ENCODE assay signal across 5 worm cellular contexts in the genomic region with DNA sequence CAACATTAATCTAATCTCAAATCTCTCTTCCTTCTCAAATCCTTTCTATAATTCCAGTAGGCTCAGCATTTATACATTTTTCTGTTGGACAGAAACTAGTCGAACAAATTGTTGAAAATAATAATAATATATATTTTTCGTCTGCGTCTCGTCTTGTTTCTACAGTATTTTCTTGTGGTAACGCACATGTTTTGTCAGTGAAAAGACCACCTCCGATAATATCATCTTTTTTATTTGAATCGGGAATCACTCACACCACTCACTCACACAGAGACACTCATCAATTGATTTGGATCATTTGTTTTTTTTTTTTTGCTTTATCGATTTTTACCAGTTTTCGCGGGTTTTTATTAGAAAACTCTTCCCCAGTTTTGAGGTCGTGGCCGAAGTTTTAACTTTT.
A peak's percentile ranks its signal among the peaks of the same experiment; 100 is the strongest.
TF ChIP-seq lines count a peak whose summit lies in the region.

No protein-coding gene starts in this region.

TF ChIP-seq in whole organism, L1 larva, 84 proteins besides CTCF, POLR2A, EP300 and RAD21:
- TF ChIP-seq skn-1 (tag; optimal IDR thresholded peaks at IDR 0.05; lab: Kevin White, UChicago) (peak; percentile 44), mep-1 (tag; optimal IDR thresholded peaks at IDR 0.05; lab: Kevin White, UChicago) (peak; percentile 40), elt-3 (tag; optimal IDR thresholded peaks at IDR 0.05; lab: Kevin White, UChicago) (peak in 1 of 6 experiments; percentile 31), unc-30 (tag; optimal IDR thresholded peaks at IDR 0.05; lab: Kevin White, UChicago) (no peak), snu-23 (GFP tag; optimal IDR thresholded peaks at IDR 0.05; lab: Kevin White, UChicago) (peak; percentile 18), lin-14 (GFP tag; optimal IDR thresholded peaks at IDR 0.05; lab: Kevin White, UChicago) (peak; percentile 52), grh-1 (GFP tag; IDR thresholded peaks at IDR 0.05; lab: Robert Waterston, UW) (no peak), blmp-1 (tag; optimal IDR thresholded peaks at IDR 0.05; lab: Kevin White, UChicago) (peak; percentile 55), lin-35 (GFP tag; optimal IDR thresholded peaks at IDR 0.05; lab: Kevin White, UChicago) (peak in 1 of 2 experiments; percentile 6), nhr-12 (tag; optimal IDR thresholded peaks at IDR 0.05; lab: Kevin White, UChicago) (no peak), nhr-47 (tag; optimal IDR thresholded peaks at IDR 0.05; lab: Kevin White, UChicago) (no peak), pqm-1 (tag; optimal IDR thresholded peaks at IDR 0.05; lab: Kevin White, UChicago) (no peak), vab-15 (tag; optimal IDR thresholded peaks at IDR 0.05; lab: Kevin White, UChicago) (no peak), lsy-2 (tag; optimal IDR thresholded peaks at IDR 0.05; lab: Kevin White, UChicago) (peak in 1 of 2 experiments; percentile 14), zag-1 (tag; optimal IDR thresholded peaks at IDR 0.05; lab: Kevin White, UChicago) (no peak), sptf-1 (tag; optimal IDR thresholded peaks at IDR 0.05; lab: Kevin White, UChicago) (no peak), nhr-85 (tag; lab: Kevin White, UChicago) (peak; percentile 18), fkh-8 (tag; optimal IDR thresholded peaks at IDR 0.05; lab: Kevin White, UChicago) (no peak)

TF ChIP-seq in whole organism, L2 larva, 48 proteins besides CTCF, POLR2A, EP300 and RAD21:
- TF ChIP-seq fos-1 (tag; optimal IDR thresholded peaks at IDR 0.05; lab: Kevin White, UChicago), result no peak
- peak; percentile 3 for TF ChIP-seq nhr-129 (tag; optimal IDR thresholded peaks at IDR 0.05; lab: Kevin White, UChicago)

TF ChIP-seq in whole organism, L3 larva, 47 proteins besides CTCF, POLR2A, EP300 and RAD21:
- TF ChIP-seq egl-5 (tag; optimal IDR thresholded peaks at IDR 0.05; lab: Kevin White, UChicago), result no peak
- peak; percentile 6 for TF ChIP-seq pha-4 (tag; optimal IDR thresholded peaks at IDR 0.05; lab: Kevin White, UChicago)
TF ChIP-seq in whole organism, L3 larva: peak in this region for 1.

TF ChIP-seq in whole organism, L4 larva, 104 proteins besides CTCF, POLR2A, EP300 and RAD21:
- TF ChIP-seq F26F4.8 (GFP tag; conservative IDR thresholded peaks at IDR 0.05; lab: Robert Waterston, UW) (no peak), mdl-1 (tag; optimal IDR thresholded peaks at IDR 0.05; lab: Kevin White, UChicago) (peak in 1 of 2 experiments; percentile 51), lsy-2 (tag; optimal IDR thresholded peaks at IDR 0.05; lab: Kevin White, UChicago) (peak in 1 of 2 experiments; percentile 31), php-3 (GFP tag; IDR thresholded peaks at IDR 0.05; lab: Robert Waterston, UW) (no peak), F44E2.7 (GFP tag; IDR thresholded peaks at IDR 0.05; lab: Robert Waterston, UW) (no peak), madf-9 (GFP tag; conservative IDR thresholded peaks at IDR 0.05; lab: Robert Waterston, UW) (no peak), zip-2 (tag; optimal IDR thresholded peaks at IDR 0.05; lab: Kevin White, UChicago) (no peak), mep-1 (tag; optimal IDR thresholded peaks at IDR 0.05; lab: Kevin White, UChicago) (peak; percentile 0), madf-5 (GFP tag; IDR thresholded peaks at IDR 0.05; lab: Robert Waterston, UW) (no peak), lin-13 (GFP tag; optimal IDR thresholded peaks at IDR 0.05; lab: Kevin White, UChicago) (no peak), cey-2 (tag; optimal IDR thresholded peaks at IDR 0.05; lab: Kevin White, UChicago; ENCODE audit: borderline replicate concordance, insufficient read depth) (no peak), daf-16 (GFP tag; optimal IDR thresholded peaks at IDR 0.05; lab: Kevin White, UChicago) (no peak), daf-16 (tag; optimal IDR thresholded peaks at IDR 0.05; lab: Kevin White, UChicago) (peak; percentile 12), dve-1 (tag; optimal IDR thresholded peaks at IDR 0.05; lab: Kevin White, UChicago; ENCODE audit: insufficient read depth) (peak; percentile 28), vab-7 (GFP tag; IDR thresholded peaks at IDR 0.05; lab: Robert Waterston, UW) (no peak), sdz-12 (GFP tag; optimal IDR thresholded peaks at IDR 0.05; lab: Kevin White, UChicago) (no peak), jun-1 (tag; optimal IDR thresholded peaks at IDR 0.05; lab: Kevin White, UChicago) (no peak), pha-4 (GFP tag; IDR thresholded peaks at IDR 0.05; lab: Robert Waterston, UW) (no peak), pha-4 (tag; optimal IDR thresholded peaks at IDR 0.05; lab: Kevin White, UChicago) (no peak), nhr-28 (tag; optimal IDR thresholded peaks at IDR 0.05; lab: Kevin White, UChicago) (peak; percentile 14), mxl-3 (GFP tag; optimal IDR thresholded peaks at IDR 0.05; lab: Kevin White, UChicago) (peak; percentile 47), ceh-20 (GFP tag; IDR thresholded peaks at IDR 0.05; lab: Robert Waterston, UW) (no peak), attf-4 (tag; optimal IDR thresholded peaks at IDR 0.05; lab: Kevin White, UChicago) (no peak), skn-1 (tag; optimal IDR thresholded peaks at IDR 0.05; lab: Kevin White, UChicago) (no peak), dmd-9 (GFP tag; IDR thresholded peaks at IDR 0.05; lab: Robert Waterston, UW) (no peak), saeg-2 (GFP tag; IDR thresholded peaks at IDR 0.05; lab: Robert Waterston, UW) (no peak), hlh-30 (tag; optimal IDR thresholded peaks at IDR 0.05; lab: Kevin White, UChicago; ENCODE audit: insufficient read depth) (peak; percentile 46)

TF ChIP-seq in whole organism, young adult, 124 proteins besides CTCF, POLR2A, EP300 and RAD21:
- TF ChIP-seq cebp-1 (GFP tag; IDR thresholded peaks at IDR 0.05; lab: Robert Waterston, UW) (no peak), cebp-1 (tag; optimal IDR thresholded peaks at IDR 0.05; lab: Kevin White, UChicago) (no peak), attf-5 (GFP tag; optimal IDR thresholded peaks at IDR 0.05; lab: Kevin White, UChicago) (no peak), egrh-3 (GFP tag; IDR thresholded peaks at IDR 0.05; lab: Robert Waterston, UW) (no peak), hmg-1.2 (GFP tag; IDR thresholded peaks at IDR 0.05; lab: Robert Waterston, UW) (peak; percentile 35; the same call in 1 of the 2 replicates), bed-2 (GFP tag; IDR thresholded peaks at IDR 0.05; lab: Robert Waterston, UW) (no peak), lin-26 (GFP tag; IDR thresholded peaks at IDR 0.05; lab: Robert Waterston, UW) (no peak), Y95B8A.8 (GFP tag; IDR thresholded peaks at IDR 0.05; lab: Robert Waterston, UW) (no peak), sdz-38 (tag; optimal IDR thresholded peaks at IDR 0.05; lab: Kevin White, UChicago) (no peak)
TF ChIP-seq in whole organism, young adult: peak in this region for 1.
